Fruit fly (Drosophila melanogaster): ENCODE data around the gene ex.

The ex gene

DNA sequence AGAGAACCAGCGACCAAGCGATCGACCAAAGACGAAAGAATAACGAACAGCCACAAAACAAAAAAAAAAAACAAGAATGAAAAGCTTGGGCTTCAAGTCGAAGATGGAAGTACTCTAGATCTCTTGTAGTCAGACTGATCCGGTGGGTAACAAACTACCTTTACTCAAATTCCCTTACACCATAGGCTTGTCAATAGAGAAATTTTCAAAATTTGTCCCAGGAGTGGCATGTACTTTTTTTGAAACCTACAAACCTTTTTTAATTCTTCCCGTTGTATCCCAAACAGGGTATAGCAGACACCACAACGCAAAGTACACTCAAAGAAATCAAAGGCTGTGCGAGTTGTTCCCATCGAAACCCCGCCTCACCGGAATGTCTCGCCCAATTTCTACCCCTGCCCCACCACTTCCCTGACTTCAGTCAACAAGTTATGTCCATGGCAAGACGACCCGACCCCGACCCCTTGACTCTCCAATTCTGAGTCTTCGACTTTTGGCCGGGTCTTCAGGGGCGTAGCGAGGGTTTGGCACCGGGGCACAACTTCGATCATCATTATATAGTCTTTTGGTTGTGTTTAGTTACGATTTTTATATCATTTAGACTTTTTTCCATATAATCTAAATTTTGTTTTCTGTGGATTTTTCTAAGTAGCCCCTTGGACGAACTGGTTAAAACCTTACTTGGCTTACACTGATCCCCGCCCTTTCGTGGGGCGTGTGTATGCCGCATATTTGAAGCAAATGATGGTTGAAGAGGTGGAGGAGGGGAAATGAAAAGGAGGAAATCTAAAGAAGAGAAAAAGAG is 1.1 kb upstream of the ex start (continued):
- no peak for TF ChIP-seq ato (GFP tag; IDR thresholded peaks at IDR 0.05; ENCODE audit: partially characterized antibody)
- peak; percentile 7 for TF ChIP-seq CG17359 (tag; optimal IDR thresholded peaks at IDR 0.05)
- peak; percentile 71 for TF ChIP-seq Chrac-16 (GFP tag; optimal IDR thresholded peaks at IDR 0.05)
- TF ChIP-seq stc (GFP tag; IDR thresholded peaks at IDR 0.05) = no peak
- TF ChIP-seq CG17328 (GFP tag; IDR thresholded peaks at IDR 0.05) = peak; percentile 55
- peak; percentile 61 for TF ChIP-seq CG9932 (GFP tag; IDR thresholded peaks at IDR 0.05)
- no peak for TF ChIP-seq CG10431 (GFP tag; optimal IDR thresholded peaks at IDR 0.05)
- TF ChIP-seq YL-1 (GFP tag; optimal IDR thresholded peaks at IDR 0.05) = no peak
- TF ChIP-seq HmgD (GFP tag; optimal IDR thresholded peaks at IDR 0.05) = no peak
- TF ChIP-seq ind (GFP tag; optimal IDR thresholded peaks at IDR 0.05) = peak; percentile 59
- TF ChIP-seq Bgb (GFP tag; IDR thresholded peaks at IDR 0.05; ENCODE audit: partially characterized antibody) = no peak
- TF ChIP-seq CG15696 (tag; optimal IDR thresholded peaks at IDR 0.05) = peak; percentile 27
- no peak for TF ChIP-seq grn (GFP tag; optimal IDR thresholded peaks at IDR 0.05)
- peak; percentile 55; the same call in 1 of the 2 replicates for TF ChIP-seq CG31441 (GFP tag; IDR thresholded peaks at IDR 0.05)
- TF ChIP-seq CG12769 (tag; optimal IDR thresholded peaks at IDR 0.05) = peak; percentile 14
- peak; percentile 72 for TF ChIP-seq jumu (GFP tag; optimal IDR thresholded peaks at IDR 0.05)
- TF ChIP-seq CG16863 (GFP tag; optimal IDR thresholded peaks at IDR 0.05) = peak; percentile 57
- no peak for TF ChIP-seq CG3995 (GFP tag; optimal IDR thresholded peaks at IDR 0.05)
- no peak for TF ChIP-seq CG5180 (GFP tag; optimal IDR thresholded peaks at IDR 0.05)
- TF ChIP-seq NC2β (GFP tag; optimal IDR thresholded peaks at IDR 0.05) = peak; percentile 52
- TF ChIP-seq CG5953 (GFP tag; IDR thresholded peaks at IDR 0.05) = no peak
- no peak for TF ChIP-seq CG3726 (GFP tag; IDR thresholded peaks at IDR 0.05)
- TF ChIP-seq gsb (GFP tag; IDR thresholded peaks at IDR 0.05) = no peak
- TF ChIP-seq CG8290 (GFP tag; optimal IDR thresholded peaks at IDR 0.05) = no peak
- no peak for TF ChIP-seq CG8290 (tag; optimal IDR thresholded peaks at IDR 0.05)
- TF ChIP-seq CG8388 (GFP tag; optimal IDR thresholded peaks at IDR 0.05) = peak; percentile 48
- no peak for TF ChIP-seq CG1603 (tag; optimal IDR thresholded peaks at IDR 0.05)
- TF ChIP-seq lilli (GFP tag; optimal IDR thresholded peaks at IDR 0.05) = peak; percentile 70
- no peak; the same call in 1 of the 2 replicates for TF ChIP-seq bbx (GFP tag; IDR thresholded peaks at IDR 0.05; ENCODE audit: partially characterized antibody)
- TF ChIP-seq trem (tag; optimal IDR thresholded peaks at IDR 0.05) = peak; percentile 9
- peak; percentile 44 for TF ChIP-seq HHEX (GFP tag; optimal IDR thresholded peaks at IDR 0.05)
- no peak for TF ChIP-seq CG6683 (GFP tag; optimal IDR thresholded peaks at IDR 0.05)
- TF ChIP-seq dmrt99B (tag; optimal IDR thresholded peaks at IDR 0.05) = peak; percentile 25
- TF ChIP-seq Side (GFP tag; optimal IDR thresholded peaks at IDR 0.05) = peak; percentile 65
- TF ChIP-seq CG14710 (tag; optimal IDR thresholded peaks at IDR 0.05) = peak; percentile 48
- peak; percentile 37 for TF ChIP-seq HLH54F (GFP tag; optimal IDR thresholded peaks at IDR 0.05)
- no peak for TF ChIP-seq Poxn (GFP tag; IDR thresholded peaks at IDR 0.05)
- TF ChIP-seq p53 (GFP tag; optimal IDR thresholded peaks at IDR 0.05) = no peak
- no peak for TF ChIP-seq CG2199 (GFP tag; IDR thresholded peaks at IDR 0.05)
- TF ChIP-seq CG14667 (GFP tag; IDR thresholded peaks at IDR 0.05) = no peak
- no peak for TF ChIP-seq CG17568 (GFP tag; optimal IDR thresholded peaks at IDR 0.05)
- TF ChIP-seq Asciz (GFP tag; optimal IDR thresholded peaks at IDR 0.05) = no peak
- no peak for TF ChIP-seq nau (GFP tag; optimal IDR thresholded peaks at IDR 0.05)
- no peak for TF ChIP-seq CG5245 (GFP tag; optimal IDR thresholded peaks at IDR 0.05)
- TF ChIP-seq Mad (GFP tag; optimal IDR thresholded peaks at IDR 0.05) = no peak
- peak; percentile 41 for TF ChIP-seq CG13894 (tag; optimal IDR thresholded peaks at IDR 0.05)
- peak; percentile 25; the same call in 1 of the 2 replicates for TF ChIP-seq ssp (GFP tag; IDR thresholded peaks at IDR 0.05)
- no peak for TF ChIP-seq Lhr (GFP tag; optimal IDR thresholded peaks at IDR 0.05)
- TF ChIP-seq NK7.1 (GFP tag; optimal IDR thresholded peaks at IDR 0.05) = no peak
- no peak for TF ChIP-seq CG34376 (GFP tag; optimal IDR thresholded peaks at IDR 0.05)
